Fruit fly (Drosophila melanogaster): ENCODE measurements around the gene mdu.

mdu gene

DNA sequence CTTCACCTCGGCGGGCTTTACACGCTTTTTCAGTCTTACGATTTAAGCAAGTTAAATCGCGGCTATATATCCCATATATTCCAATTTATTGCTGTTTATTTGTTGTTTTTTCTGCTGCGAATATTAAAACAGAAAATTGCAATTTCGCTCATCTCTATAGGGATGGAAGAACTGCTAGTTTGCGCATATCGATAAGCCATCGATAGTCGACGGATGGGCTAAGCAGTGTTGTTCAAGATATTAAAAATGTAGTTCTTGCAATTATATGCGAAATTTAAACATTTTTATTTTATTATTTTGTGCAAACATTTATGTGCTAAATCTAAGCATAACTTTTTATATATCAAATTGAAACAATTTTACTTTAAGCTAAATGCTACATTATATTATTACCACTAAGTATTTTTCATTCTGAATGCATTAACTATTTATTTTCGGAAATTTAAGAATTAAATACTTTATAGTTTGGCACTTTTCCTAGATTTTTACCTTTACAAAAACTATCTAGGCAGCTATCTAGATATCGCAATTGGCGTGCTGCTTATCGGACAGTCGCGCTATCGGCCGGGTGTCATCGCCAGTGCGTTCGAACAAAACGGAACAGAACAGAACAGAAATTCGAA is 33.9 kb upstream of the mdu start, which contains the start of the genes Rab40 and CG42258 (continued):
- TF ChIP-seq Smox (GFP tag; optimal IDR thresholded peaks at IDR 0.05) (peak; percentile 51), CG15336 (GFP tag; IDR thresholded peaks at IDR 0.05) (no peak), Blimp-1 (GFP tag; optimal IDR thresholded peaks at IDR 0.05) (no peak), CG10631 (GFP tag; optimal IDR thresholded peaks at IDR 0.05) (peak; percentile 66), CG3919 (GFP tag; optimal IDR thresholded peaks at IDR 0.05) (peak; percentile 56), Hr38 (GFP tag; optimal IDR thresholded peaks at IDR 0.05) (no peak), CG10669 (GFP tag; optimal IDR thresholded peaks at IDR 0.05) (no peak), CG6792 (GFP tag; optimal IDR thresholded peaks at IDR 0.05) (peak; percentile 21), CG9139 (GFP tag; optimal IDR thresholded peaks at IDR 0.05) (no peak), Met (GFP tag; optimal IDR thresholded peaks at IDR 0.05) (peak; percentile 41), CG6854 (GFP tag; optimal IDR thresholded peaks at IDR 0.05) (no peak), Sox14 (GFP tag; optimal IDR thresholded peaks at IDR 0.05) (peak; percentile 48), Ets21C (GFP tag; optimal IDR thresholded peaks at IDR 0.05) (peak; percentile 17), pdm3 (GFP tag; optimal IDR thresholded peaks at IDR 0.05) (peak; percentile 59), Eip93F (GFP tag; optimal IDR thresholded peaks at IDR 0.05) (no peak), dsx (GFP tag; optimal IDR thresholded peaks at IDR 0.05; ENCODE audit: poor library complexity, severe bottlenecking) (no peak), CG34406 (GFP tag; optimal IDR thresholded peaks at IDR 0.05) (peak; percentile 16), esn (GFP tag; optimal IDR thresholded peaks at IDR 0.05) (peak; percentile 57), CG1621 (tag; optimal IDR thresholded peaks at IDR 0.05) (no peak), dac (GFP tag; optimal IDR thresholded peaks at IDR 0.05) (no peak), eg (GFP tag; IDR thresholded peaks at IDR 0.05) (peak; percentile 55), CG6163 (GFP tag; IDR thresholded peaks at IDR 0.05) (peak; percentile 56), Hr4 (GFP tag; optimal IDR thresholded peaks at IDR 0.05) (peak; percentile 39), acj6 (GFP tag; optimal IDR thresholded peaks at IDR 0.05) (peak; percentile 30), CG6808 (GFP tag; optimal IDR thresholded peaks at IDR 0.05) (no peak)

DNA sequence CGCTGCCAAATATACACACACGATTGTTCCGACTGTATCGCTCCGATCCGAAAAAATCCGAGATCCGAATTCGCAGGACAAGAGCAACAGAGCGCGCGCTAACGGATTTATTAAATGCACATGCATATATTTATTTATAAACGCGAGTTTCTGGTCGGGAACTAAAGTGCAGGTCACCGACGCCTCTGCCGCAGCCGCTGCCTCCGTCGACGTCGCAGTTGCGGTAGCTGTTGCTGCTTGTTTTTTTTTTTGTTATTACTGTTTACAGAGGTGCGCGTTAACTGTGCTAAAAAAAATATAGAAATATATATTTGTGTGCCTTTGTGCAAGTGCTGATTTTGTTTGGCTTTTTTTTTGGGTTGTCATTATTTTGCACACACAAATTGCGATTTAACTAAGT is 33.4 kb upstream of the mdu start:
- TF ChIP-seq svp (GFP tag) (peak; percentile 61), CG6792 (GFP tag; optimal IDR thresholded peaks at IDR 0.05) (no peak)

dm6 chrX:12465316-12465715 is 31.7 kb upstream of the mdu start:
- no peak for TF ChIP-seq CG9139 (GFP tag; optimal IDR thresholded peaks at IDR 0.05)
- TF ChIP-seq CG6854 (GFP tag; optimal IDR thresholded peaks at IDR 0.05) = no peak
- TF ChIP-seq CG7368 (GFP tag; optimal IDR thresholded peaks at IDR 0.05) = no peak
- no peak for TF ChIP-seq svp (GFP tag)
- no peak for TF ChIP-seq CG3919 (GFP tag; optimal IDR thresholded peaks at IDR 0.05)
- TF ChIP-seq CG11294 (GFP tag; IDR thresholded peaks at IDR 0.05) = no peak
- TF ChIP-seq CG10669 (GFP tag; optimal IDR thresholded peaks at IDR 0.05) = no peak
- TF ChIP-seq vri (GFP tag; optimal IDR thresholded peaks at IDR 0.05) = no peak
- TF ChIP-seq Sox102F (GFP tag; optimal IDR thresholded peaks at IDR 0.05) = no peak
- no peak for TF ChIP-seq Ets96B (tag; optimal IDR thresholded peaks at IDR 0.05)
- TF ChIP-seq Eip78C (GFP tag) = no peak
- TF ChIP-seq acj6 (GFP tag; optimal IDR thresholded peaks at IDR 0.05) = no peak
- TF ChIP-seq Ets21C (GFP tag; optimal IDR thresholded peaks at IDR 0.05) = no peak

dm6 chrX:12466541-12467240 is 30.3 kb upstream of the mdu start:
- no peak for TF ChIP-seq pdm3 (GFP tag; optimal IDR thresholded peaks at IDR 0.05)
- no peak for TF ChIP-seq CG6808 (GFP tag; optimal IDR thresholded peaks at IDR 0.05)
- no peak for TF ChIP-seq lz (GFP tag; optimal IDR thresholded peaks at IDR 0.05)
- no peak for TF ChIP-seq Smox (GFP tag; optimal IDR thresholded peaks at IDR 0.05)
- TF ChIP-seq CG32006 (GFP tag; optimal IDR thresholded peaks at IDR 0.05) = peak; percentile 36
- TF ChIP-seq svp (GFP tag) = no peak
- no peak for TF ChIP-seq CG16779 (tag; optimal IDR thresholded peaks at IDR 0.05)
- TF ChIP-seq Ets96B (tag; optimal IDR thresholded peaks at IDR 0.05) = no peak
- TF ChIP-seq Sox15 (GFP tag; optimal IDR thresholded peaks at IDR 0.05) = no peak
- TF ChIP-seq Hr4 (GFP tag; optimal IDR thresholded peaks at IDR 0.05) = peak; percentile 14
- TF ChIP-seq fd85E (GFP tag; optimal IDR thresholded peaks at IDR 0.05) = no peak
- TF ChIP-seq fd59A (GFP tag; optimal IDR thresholded peaks at IDR 0.05) = no peak
- TF ChIP-seq CG11762 (GFP tag; optimal IDR thresholded peaks at IDR 0.05; ENCODE audit: insufficient read depth) = no peak
- TF ChIP-seq CG10631 (GFP tag; optimal IDR thresholded peaks at IDR 0.05) = no peak
- no peak for TF ChIP-seq topi (GFP tag; optimal IDR thresholded peaks at IDR 0.05)
- 0 out of 3 replicates have a peak, but pooled peaks have one; percentile 5 for TF ChIP-seq eg (GFP tag; IDR thresholded peaks at IDR 0.05)
